Fruit fly (Drosophila melanogaster) whole organism, embryonic: ENCODE data around the gene CG2691.

Experiments used
- ATbp ChIP-seq: fragments of 200-800 bp; sonication (Bioruptor generic); optimal IDR thresholded peaks from 2 replicates; lab custom pipeline; 2017; ENCODE audit warnings: missing biosample characterization, mild to moderate bottlenecking, missing genetic modification characterization, missing genetic modification reagents
- BtbVII ChIP-seq: fragments of 200-800 bp; sonication (Bioruptor generic); optimal IDR thresholded peaks from 3 replicates; lab custom pipeline; 2017; ENCODE audit warnings: missing biosample characterization, mild to moderate bottlenecking, missing genetic modification characterization
- CG10431 ChIP-seq: fragments of 200-800 bp; sonication (Bioruptor generic); optimal IDR thresholded peaks from 3 replicates; lab custom pipeline; 2018; ENCODE audit warnings: missing biosample characterization, mild to moderate bottlenecking, missing genetic modification characterization
- CG10654 ChIP-seq: fragments of 200-800 bp; sonication (Bioruptor generic); optimal IDR thresholded peaks from 2 replicates; lab custom pipeline; 2016; ENCODE audit warnings: missing biosample characterization, missing genetic modification characterization
- CG10979 ChIP-seq: fragments of 200-800 bp; sonication (Bioruptor generic); optimal IDR thresholded peaks from 2 replicates; lab custom pipeline; 2018; ENCODE audit warnings: missing biosample characterization, mild to moderate bottlenecking, missing genetic modification characterization, moderate library complexity
- CG12071 ChIP-seq: fragments of 200-800 bp; sonication (Bioruptor generic); optimal IDR thresholded peaks from 3 replicates; lab custom pipeline; 2018; ENCODE audit warnings: missing biosample characterization, mild to moderate bottlenecking, missing genetic modification characterization
- CG14710 ChIP-seq: fragments of 200-800 bp; sonication (Bioruptor generic); optimal IDR thresholded peaks from 3 replicates; lab custom pipeline; 2019; ENCODE audit warnings: missing biosample characterization, mild to moderate bottlenecking, missing genetic modification characterization, moderate library complexity
- CG15269 ChIP-seq: fragments of 200-800 bp; sonication (Bioruptor generic); optimal IDR thresholded peaks from 2 replicates; lab custom pipeline; 2018; ENCODE audit warnings: missing biosample characterization, mild to moderate bottlenecking, missing genetic modification characterization, moderate library complexity
- CG15514 ChIP-seq: fragments of 200-800 bp; sonication (Bioruptor generic); optimal IDR thresholded peaks from 3 replicates; lab custom pipeline; 2017; ENCODE audit warnings: missing biosample characterization, missing genetic modification characterization, mild to moderate bottlenecking, moderate library complexity, missing genetic modification reagents
- CG1603 ChIP-seq: fragments of 200-800 bp; sonication (Bioruptor generic); optimal IDR thresholded peaks from 2 replicates; lab custom pipeline; 2019; ENCODE audit warnings: missing biosample characterization, mild to moderate bottlenecking, missing genetic modification characterization, moderate library complexity
- CG16815 ChIP-seq: fragments of 200-800 bp; sonication (Bioruptor generic); optimal IDR thresholded peaks from 3 replicates; lab custom pipeline; 2017; ENCODE audit warnings: missing biosample characterization, mild to moderate bottlenecking, missing genetic modification characterization
- CG17361 ChIP-seq: fragments of 200-800 bp; sonication (Bioruptor generic); IDR thresholded peaks from 3 replicates; pipeline ENCODE4 v1.3.6; 2022; ENCODE audit warnings: missing biosample characterization, missing genetic modification characterization
- CG18011 ChIP-seq: fragments of 200-800 bp; sonication (Bioruptor generic); optimal IDR thresholded peaks from 2 replicates; lab custom pipeline; 2017; ENCODE audit warnings: missing biosample characterization, missing genetic modification characterization, mild to moderate bottlenecking, moderate library complexity, missing genotype
- CG18262 ChIP-seq: fragments of 200-800 bp; optimal IDR thresholded peaks from 3 replicates; lab custom pipeline; 2019; ENCODE audit warnings: missing biosample characterization, mild to moderate bottlenecking, missing genetic modification characterization, moderate library complexity
- CG18764 ChIP-seq: fragments of 200-800 bp; sonication (Bioruptor generic); optimal IDR thresholded peaks from 3 replicates; lab custom pipeline; 2016; ENCODE audit warnings: missing biosample characterization, missing genetic modification characterization
- CG31441 ChIP-seq: fragments of 200-800 bp; sonication (Bioruptor generic); IDR thresholded peaks from 2 replicates; pipeline ENCODE4 v1.3.6; 2022; ENCODE audit warnings: missing biosample characterization, missing genetic modification characterization
- CG3407 ChIP-seq: fragments of 200-800 bp; sonication (Bioruptor generic); optimal IDR thresholded peaks from 2 replicates; lab custom pipeline; 2018; ENCODE audit warnings: missing biosample characterization, mild to moderate bottlenecking, missing genetic modification characterization
- CG4360 ChIP-seq: fragments of 200-800 bp; sonication (Bioruptor generic); IDR thresholded peaks from 2 replicates; pipeline ENCODE4 v1.3.6; 2022; ENCODE audit warnings: missing biosample characterization, missing genetic modification characterization
- CG6813 ChIP-seq: fragments of 200-800 bp; sonication (Bioruptor generic); optimal IDR thresholded peaks from 2 replicates; lab custom pipeline; 2017; ENCODE audit warnings: missing biosample characterization, missing genetic modification characterization, mild to moderate bottlenecking, moderate library complexity, missing genetic modification reagents
- CG6854 ChIP-seq: fragments of 200-800 bp; sonication (Bioruptor generic); optimal IDR thresholded peaks from 3 replicates; lab custom pipeline; 2017; ENCODE audit warnings: missing biosample characterization, mild to moderate bottlenecking, missing genetic modification characterization
- CG7271 ChIP-seq: fragments of 200-800 bp; sonication (Bioruptor generic); optimal IDR thresholded peaks from 2 replicates; lab custom pipeline; 2018; ENCODE audit warnings: missing biosample characterization, mild to moderate bottlenecking, missing genetic modification characterization, moderate library complexity
- CG7839 ChIP-seq: fragments of 200-800 bp; sonication (Bioruptor generic); optimal IDR thresholded peaks from 3 replicates; lab custom pipeline; 2018; ENCODE audit warnings: missing biosample characterization, mild to moderate bottlenecking, missing genetic modification characterization, moderate library complexity
- CG7987 ChIP-seq: fragments of 200-800 bp; sonication (Bioruptor generic); optimal IDR thresholded peaks from 2 replicates; lab custom pipeline; 2018; ENCODE audit warnings: missing biosample characterization, mild to moderate bottlenecking, missing genetic modification characterization, moderate library complexity
- E2f1 ChIP-seq: fragments of 200-800 bp; sonication (Bioruptor generic); IDR thresholded peaks from 2 replicates; pipeline ENCODE4 v1.3.6; 2022; ENCODE audit warnings: missing biosample characterization, missing genetic modification characterization
- Eip74EF ChIP-seq, 2 experiments: fragments of 200-800 bp in 1 of 2; fragments of >200 bp in 1 of 2; sonication (Bioruptor generic) in 1 of 2; optimal IDR thresholded peaks; 2 replicates each; lab custom pipeline; 2017 to 2019; ENCODE audit warnings: missing biosample characterization in 2 of 2, missing genetic modification characterization in 2 of 2, mild to moderate bottlenecking in 1 of 2, moderate library complexity in 1 of 2
- H2.0 ChIP-seq: fragments of 200-800 bp; sonication (Bioruptor generic); IDR thresholded peaks from 2 replicates; pipeline ENCODE4 v1.3.6; 2022; ENCODE audit warnings: missing biosample characterization, missing genetic modification characterization
- Hr39 ChIP-seq: fragments of >200 bp; optimal IDR thresholded peaks from 2 replicates; lab custom pipeline; 2017
- Lhr ChIP-seq: fragments of 200-800 bp; sonication (Bioruptor generic); optimal IDR thresholded peaks from 3 replicates; lab custom pipeline; 2017; ENCODE audit warnings: mild to moderate bottlenecking, missing biosample characterization, missing genetic modification reagents, missing genetic modification characterization
- Lim3 ChIP-seq: fragments of 200-800 bp; sonication (Bioruptor generic); IDR thresholded peaks from 2 replicates; pipeline ENCODE4 v1.3.6; 2022; ENCODE audit warnings: missing biosample characterization, missing genetic modification characterization
- Meics ChIP-seq: fragments of 200-800 bp; sonication (Bioruptor generic); optimal IDR thresholded peaks from 2 replicates; lab custom pipeline; 2017; ENCODE audit warnings: missing biosample characterization, mild to moderate bottlenecking, missing genetic modification characterization
- Oli ChIP-seq: fragments of 200-800 bp; sonication (Bioruptor generic); optimal IDR thresholded peaks from 2 replicates; lab custom pipeline; 2018; ENCODE audit warnings: missing biosample characterization, mild to moderate bottlenecking, missing genetic modification characterization, moderate library complexity
- PHDP ChIP-seq: fragments of 200-800 bp; sonication (Bioruptor generic); optimal IDR thresholded peaks from 3 replicates; lab custom pipeline; 2018; ENCODE audit warnings: missing biosample characterization, mild to moderate bottlenecking, missing genetic modification characterization, moderate library complexity
- Side ChIP-seq: fragments of 200-800 bp; sonication (Bioruptor generic); optimal IDR thresholded peaks from 2 replicates; lab custom pipeline; 2016; ENCODE audit warnings: missing biosample characterization, missing genetic modification characterization
- Sox100B ChIP-seq: fragments of 200-800 bp; sonication (Bioruptor generic); optimal IDR thresholded peaks from 3 replicates; lab custom pipeline; 2018; ENCODE audit warnings: missing biosample characterization, mild to moderate bottlenecking, missing genetic modification characterization
- Sox102F ChIP-seq: fragments of 200-800 bp; sonication (Bioruptor generic); optimal IDR thresholded peaks from 2 replicates; lab custom pipeline; 2018; ENCODE audit warnings: missing biosample characterization, mild to moderate bottlenecking, missing genetic modification characterization, moderate library complexity
- bab2 ChIP-seq: fragments of 200-800 bp; sonication (Bioruptor generic); optimal IDR thresholded peaks from 2 replicates; lab custom pipeline; 2016; ENCODE audit warnings: missing biosample characterization, missing genetic modification characterization
- dmrt99B ChIP-seq: fragments of 200-800 bp; sonication (Bioruptor generic); optimal IDR thresholded peaks from 2 replicates; lab custom pipeline; 2018; ENCODE audit warnings: missing biosample characterization, mild to moderate bottlenecking, missing genetic modification characterization, moderate library complexity
- dysf ChIP-seq: fragments of 200-800 bp; sonication (Bioruptor generic); IDR thresholded peaks from 3 replicates; pipeline ENCODE4 v1.3.6; 2022; ENCODE audit warnings: missing biosample characterization, missing genetic modification characterization
- fd3F ChIP-seq: fragments of 200-800 bp; sonication (Bioruptor generic); optimal IDR thresholded peaks from 2 replicates; lab custom pipeline; 2018; ENCODE audit warnings: missing biosample characterization, mild to moderate bottlenecking, missing genetic modification characterization, moderate library complexity
- grn ChIP-seq: fragments of 200-800 bp; sonication (Bioruptor generic); optimal IDR thresholded peaks from 3 replicates; lab custom pipeline; 2017; ENCODE audit warnings: missing biosample characterization, missing genetic modification characterization
- jing ChIP-seq: fragments of 200-800 bp; sonication (Bioruptor generic); optimal IDR thresholded peaks from 2 replicates; lab custom pipeline; 2018; ENCODE audit warnings: missing biosample characterization, mild to moderate bottlenecking, missing genetic modification characterization
- kah ChIP-seq: fragments of 200-800 bp; sonication (Bioruptor generic); optimal IDR thresholded peaks from 2 replicates; lab custom pipeline; 2018; ENCODE audit warnings: missing biosample characterization, mild to moderate bottlenecking, missing genetic modification characterization
- lola ChIP-seq, 3 experiments: fragments of >200 bp in 2 of 3; fragments of 200-800 bp in 1 of 3; sonication (Bioruptor generic) in 1 of 3; optimal IDR thresholded peaks; 2 replicates each; lab custom pipeline; 2017 to 2019; ENCODE audit warnings: missing biosample characterization in 3 of 3, missing genetic modification characterization in 3 of 3, mild to moderate bottlenecking in 1 of 3, moderate library complexity in 1 of 3
- sc ChIP-seq, 3 experiments: fragments of >200 bp in 2 of 3; fragments of 200-800 bp in 1 of 3; sonication (Bioruptor generic) in 1 of 3; optimal IDR thresholded peaks; 2 replicates in 2 of 3; 3 replicates in 1 of 3; lab custom pipeline; 2017; ENCODE audit warnings: mild to moderate bottlenecking in 1 of 3, missing biosample characterization in 1 of 3, missing genetic modification characterization in 1 of 3, missing genetic modification reagents in 1 of 3
- sd ChIP-seq: fragments of 200-800 bp; sonication (Bioruptor generic); optimal IDR thresholded peaks from 3 replicates; lab custom pipeline; 2018; ENCODE audit warnings: missing biosample characterization, mild to moderate bottlenecking, missing genetic modification characterization, moderate library complexity
- slp2 ChIP-seq: fragments of 200-800 bp; sonication (Bioruptor generic); optimal IDR thresholded peaks from 2 replicates; lab custom pipeline; 2016; ENCODE audit warnings: missing biosample characterization, missing genetic modification characterization
- trh ChIP-seq: fragments of 200-800 bp; sonication (Bioruptor generic); optimal IDR thresholded peaks from 2 replicates; lab custom pipeline; 2016; ENCODE audit warnings: missing biosample characterization, missing genetic modification characterization

Gene CG2691

DNA sequence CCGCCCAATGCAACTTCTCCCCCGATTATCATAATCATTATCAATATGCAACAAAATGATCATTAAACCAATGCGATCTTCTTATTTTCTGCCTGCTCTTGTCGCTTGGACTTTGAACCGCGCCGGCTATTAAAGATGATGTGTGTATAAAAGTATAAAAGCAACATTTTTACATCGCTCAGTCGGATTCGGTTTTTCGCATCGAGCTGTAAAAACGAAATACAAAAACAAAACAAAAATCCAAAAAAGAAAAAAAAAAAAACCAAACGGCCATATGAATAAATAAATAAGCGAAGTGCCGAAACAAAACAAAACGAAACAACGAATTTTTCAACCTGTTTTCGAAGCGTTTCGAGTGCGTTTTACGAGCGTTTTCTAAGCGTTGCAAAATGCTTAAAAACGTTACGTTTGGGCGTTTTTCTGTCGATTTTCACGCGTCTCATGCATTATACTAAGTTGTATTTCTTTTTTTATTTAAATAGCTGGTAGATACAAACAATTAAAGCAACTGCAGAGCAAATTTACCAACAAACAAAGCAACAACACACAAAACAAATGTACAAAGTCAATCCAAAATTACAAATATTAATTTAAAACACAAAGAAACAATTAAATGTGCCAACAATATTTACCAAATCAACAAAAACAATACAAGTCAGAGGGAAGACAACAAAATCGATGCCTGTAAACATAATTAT is 20.6 kb upstream of the CG2691 start (continued):
- peak; percentile 17 for TF ChIP-seq bab2
- TF ChIP-seq lola (GFP tag; optimal IDR thresholded peaks at IDR 0.05; lab: Kevin White, UChicago), result peak in 1 of 3 experiments; percentile 2
- TF ChIP-seq Lhr (GFP tag; lab: Kevin White, UChicago), result peak; percentile 18
- TF ChIP-seq Lim3 (GFP tag; lab: Robert Waterston, UW), result no peak
- no peak for TF ChIP-seq jing (GFP tag; lab: Kevin White, UChicago)
- peak; percentile 32 for TF ChIP-seq BtbVII
- TF ChIP-seq trh, result no peak
- no peak for TF ChIP-seq slp2 (GFP tag; lab: Kevin White, UChicago)
- TF ChIP-seq Eip74EF (GFP tag; optimal IDR thresholded peaks at IDR 0.05; lab: Kevin White, UChicago), result no peak
- TF ChIP-seq dysf (GFP tag; lab: Robert Waterston, UW), result no peak
- TF ChIP-seq dmrt99B, result peak; percentile 47
- peak; percentile 5 for TF ChIP-seq CG7271 (tag; lab: Kevin White, UChicago)
- TF ChIP-seq ATbp (GFP tag; lab: Kevin White, UChicago), result peak; percentile 73
- TF ChIP-seq Meics, result peak; percentile 40
- TF ChIP-seq CG15269 (tag; lab: Kevin White, UChicago), result peak; percentile 52
- TF ChIP-seq Side (GFP tag; lab: Kevin White, UChicago), result no peak
- peak; percentile 61 for TF ChIP-seq CG6813 (GFP tag; lab: Kevin White, UChicago)
- TF ChIP-seq CG16815 (GFP tag; lab: Kevin White, UChicago), result no peak
- TF ChIP-seq CG7987, result peak; percentile 22
- peak; percentile 19 for TF ChIP-seq sd (tag; lab: Kevin White, UChicago)
- no peak for TF ChIP-seq CG18011 (GFP tag; lab: Kevin White, UChicago)
- 0 out of 2 replicates have a peak, but pooled peaks have one; percentile 22 for TF ChIP-seq CG4360 (GFP tag; lab: Robert Waterston, UW)
- peak; percentile 17 for TF ChIP-seq CG18764 (GFP tag; lab: Kevin White, UChicago)
- peak; percentile 62 for TF ChIP-seq Sox102F (GFP tag; lab: Kevin White, UChicago)
- TF ChIP-seq sc (optimal IDR thresholded peaks at IDR 0.05; lab: Kevin White, UChicago), result no peak
- TF ChIP-seq sc (GFP tag; optimal IDR thresholded peaks at IDR 0.05; lab: Kevin White, UChicago), result peak; percentile 59
- TF ChIP-seq CG15514 (GFP tag; lab: Kevin White, UChicago), result peak; percentile 33
- TF ChIP-seq CG6854 (GFP tag; lab: Kevin White, UChicago), result peak; percentile 33
- peak; percentile 47 for TF ChIP-seq CG31441
- TF ChIP-seq CG14710 (tag; lab: Kevin White, UChicago), result peak; percentile 43
- peak; percentile 32; the same call in 2 of the 3 replicates for TF ChIP-seq CG17361
- no peak for TF ChIP-seq Hr39 (lab: Kevin White, UChicago)
- TF ChIP-seq CG1603 (tag; lab: Kevin White, UChicago), result peak; percentile 12
- peak; percentile 40 for TF ChIP-seq CG7839 (tag; lab: Kevin White, UChicago)
- peak; percentile 19 for TF ChIP-seq CG18262 (tag; lab: Kevin White, UChicago)
- TF ChIP-seq E2f1 (GFP tag; lab: Robert Waterston, UW), result no peak
- TF ChIP-seq Oli, result peak; percentile 24
- peak; percentile 43 for TF ChIP-seq Sox100B (GFP tag; lab: Kevin White, UChicago)
- no peak for TF ChIP-seq kah (GFP tag; lab: Kevin White, UChicago)
- TF ChIP-seq H2.0 (GFP tag; lab: Robert Waterston, UW), result no peak
- peak; percentile 53 for TF ChIP-seq CG3407 (GFP tag; lab: Kevin White, UChicago)
- TF ChIP-seq CG10654, result no peak
- peak; percentile 7 for TF ChIP-seq CG12071
- peak; percentile 72 for TF ChIP-seq fd3F
- peak; percentile 16 for TF ChIP-seq grn (GFP tag; lab: Kevin White, UChicago)
- TF ChIP-seq PHDP, result peak; percentile 65
- TF ChIP-seq CG10979 (tag; lab: Kevin White, UChicago), result peak; percentile 3
- no peak for TF ChIP-seq CG10431 (GFP tag; lab: Kevin White, UChicago)
